Fruit fly (Drosophila melanogaster) whole organism, pupa: ENCODE results near the gene RIOK2.

Source experiments
- CG10348 ChIP-seq: fragments of 200-800 bp; sonication (Bioruptor generic); IDR thresholded peaks from 2 replicates; pipeline ENCODE4 v1.3.6; 2022; ENCODE audit warnings: missing biosample characterization, missing genetic modification characterization
- CG12605 ChIP-seq: fragments of 200-800 bp; sonication (Bioruptor generic); IDR thresholded peaks from 2 replicates; pipeline ENCODE4 v1.3.6; 2022; ENCODE audit warnings: missing biosample characterization, missing genetic modification characterization
- CG13204 ChIP-seq: fragments of 200-800 bp; sonication (Bioruptor generic); optimal IDR thresholded peaks from 2 replicates; lab custom pipeline; 2018; ENCODE audit warnings: missing biosample characterization, mild to moderate bottlenecking, missing genetic modification characterization, moderate library complexity
- CG14655 ChIP-seq: fragments of 200-800 bp; sonication (Bioruptor generic); optimal IDR thresholded peaks from 3 replicates; lab custom pipeline; 2017; ENCODE audit warnings: mild to moderate bottlenecking, missing biosample characterization, missing genetic modification reagents, missing genetic modification characterization
- CG15710 ChIP-seq: fragments of 200-800 bp; sonication (Bioruptor generic); optimal IDR thresholded peaks from 2 replicates; lab custom pipeline; 2018; ENCODE audit warnings: missing biosample characterization, mild to moderate bottlenecking, missing genetic modification characterization, moderate library complexity
- CG17806 ChIP-seq: fragments of 200-800 bp; sonication (Bioruptor generic); optimal IDR thresholded peaks from 2 replicates; lab custom pipeline; 2018; ENCODE audit warnings: missing biosample characterization, mild to moderate bottlenecking, missing genetic modification characterization, moderate library complexity
- CG32121 ChIP-seq: fragments of 200-800 bp; sonication (Bioruptor generic); IDR thresholded peaks from 2 replicates; pipeline ENCODE4 v1.3.6; 2022; ENCODE audit warnings: missing biosample characterization, missing genetic modification characterization
- CG34367 ChIP-seq: fragments of 200-800 bp; sonication (Bioruptor generic); optimal IDR thresholded peaks from 2 replicates; lab custom pipeline; 2018; ENCODE audit warnings: missing biosample characterization, mild to moderate bottlenecking, missing genetic modification characterization
- CG4496 ChIP-seq: fragments of 200-800 bp; sonication (Bioruptor generic); IDR thresholded peaks from 3 replicates; pipeline ENCODE4 v1.3.6; 2022; ENCODE audit warnings: missing biosample characterization, missing genetic modification characterization
- CG8159 ChIP-seq: fragments of 200-800 bp; sonication (Bioruptor generic); optimal IDR thresholded peaks from 3 replicates; lab custom pipeline; 2018; ENCODE audit warnings: missing biosample characterization, mild to moderate bottlenecking, missing genetic modification characterization, moderate library complexity
- CG9948 ChIP-seq: fragments of 200-800 bp; sonication (Bioruptor generic); optimal IDR thresholded peaks from 2 replicates; lab custom pipeline; 2018; ENCODE audit warnings: missing biosample characterization, mild to moderate bottlenecking, missing genetic modification characterization, moderate library complexity
- D1 ChIP-seq: fragments of 200-800 bp; sonication (Bioruptor generic); optimal IDR thresholded peaks from 2 replicates; lab custom pipeline; 2018; ENCODE audit warnings: missing biosample characterization, mild to moderate bottlenecking, missing genetic modification characterization, moderate library complexity
- EcR ChIP-seq: fragments of 200-800 bp; sonication (Bioruptor generic); optimal IDR thresholded peaks from 3 replicates; lab custom pipeline; 2019; ENCODE audit warnings: missing biosample characterization, missing genetic modification characterization, mild to moderate bottlenecking, moderate library complexity, missing genetic modification reagents
- Ets98B ChIP-seq: fragments of 200-800 bp; sonication (Bioruptor generic); IDR thresholded peaks from 2 replicates; pipeline ENCODE4 v1.3.6; 2022; ENCODE audit warnings: missing biosample characterization, missing genetic modification characterization
- Pif1A ChIP-seq: fragments of 200-800 bp; sonication (Bioruptor generic); optimal IDR thresholded peaks from 3 replicates; lab custom pipeline; 2016; ENCODE audit warnings: missing biosample characterization, missing genetic modification characterization
- Snoo ChIP-seq: fragments of 200-800 bp; sonication (Bioruptor generic); optimal IDR thresholded peaks from 3 replicates; lab custom pipeline; 2017; ENCODE audit warnings: missing biosample characterization, mild to moderate bottlenecking, missing genetic modification characterization, inconsistent platforms
- fd96Ca ChIP-seq: fragments of 200-800 bp; sonication (Bioruptor generic); IDR thresholded peaks from 3 replicates; pipeline ENCODE4 v1.3.6; 2022; ENCODE audit warnings: missing biosample characterization, missing genetic modification characterization
- gl ChIP-seq: fragments of 200-800 bp; sonication (Bioruptor generic); optimal IDR thresholded peaks from 2 replicates; lab custom pipeline; 2018; ENCODE audit warnings: missing biosample characterization, mild to moderate bottlenecking, missing genetic modification characterization
- rn ChIP-seq: fragments of 200-800 bp; sonication (Bioruptor generic); IDR thresholded peaks from 2 replicates; pipeline ENCODE4 v1.3.6; 2022; ENCODE audit warnings: missing biosample characterization, missing genetic modification characterization

RIOK2 gene

DNA sequence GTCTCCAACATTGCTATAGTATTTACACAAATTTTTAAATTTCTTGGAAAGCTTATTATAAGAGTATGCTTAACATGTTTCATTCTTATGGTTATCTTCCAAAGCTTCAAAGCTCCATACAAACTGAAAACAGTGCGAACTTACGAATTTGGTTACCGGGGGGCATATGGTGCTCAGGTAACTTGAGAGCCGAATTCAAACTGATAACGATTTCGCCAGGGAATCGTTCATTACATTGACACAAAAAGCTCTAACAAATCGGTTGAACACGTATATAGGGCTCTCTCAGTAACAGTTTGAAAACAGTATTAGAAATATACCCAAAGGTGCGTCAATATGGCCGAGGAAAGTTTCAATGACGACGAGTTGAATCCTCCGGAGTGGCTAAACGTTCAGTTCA lies 34.9 kb downstream of the RIOK2 start, which contains the start of gene CG13659:
Gene CG13659, plus strand, starts transcription at position 317 of the 400 bp plus-strand sequence.
- TF ChIP-seq Ets98B: no peak
- no peak for TF ChIP-seq CG14655 (GFP tag; lab: Kevin White, UChicago)
- no peak for TF ChIP-seq CG10348 (GFP tag; lab: Robert Waterston, UW)
- TF ChIP-seq CG9948 (tag; lab: Kevin White, UChicago): no peak
- no peak for TF ChIP-seq CG12605 (GFP tag; lab: Robert Waterston, UW)
- TF ChIP-seq rn (GFP tag; lab: Robert Waterston, UW): no peak
- no peak for TF ChIP-seq CG15710 (tag; lab: Kevin White, UChicago)
- no peak for TF ChIP-seq CG8159 (tag; lab: Kevin White, UChicago)
- TF ChIP-seq CG17806 (tag; lab: Kevin White, UChicago): no peak
- no peak for TF ChIP-seq Pif1A (GFP tag; lab: Kevin White, UChicago)
- TF ChIP-seq, all 21 proteins: peak for 0

DNA sequence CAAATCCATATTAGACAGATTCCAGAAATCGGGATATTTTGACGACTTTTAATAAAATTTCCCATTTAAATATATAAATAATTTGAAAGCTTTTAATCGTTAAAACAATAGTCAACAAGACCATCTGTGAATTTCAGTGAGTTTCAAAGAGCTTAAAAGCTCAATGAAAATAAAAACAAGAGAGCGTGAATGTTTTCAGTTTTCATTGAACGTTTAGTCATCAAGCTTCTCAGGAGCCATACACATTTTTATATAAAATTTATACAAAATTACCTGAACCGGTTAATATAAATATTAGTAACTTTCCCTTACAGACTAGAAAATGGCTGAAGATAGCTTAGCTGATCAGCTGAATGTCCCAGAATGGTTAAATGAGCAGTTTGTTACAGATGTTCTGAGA lies 36.6 kb downstream of the RIOK2 start, which contains the start of gene CG31370:
Gene CG31370, plus strand, starts transcription at position 226 of the 400 bp plus-strand sequence.
- no peak for TF ChIP-seq CG32121
- TF ChIP-seq CG15710 (tag; lab: Kevin White, UChicago): no peak
- no peak for TF ChIP-seq CG17806 (tag; lab: Kevin White, UChicago)
- TF ChIP-seq, all 21 proteins: peak for 0

DNA sequence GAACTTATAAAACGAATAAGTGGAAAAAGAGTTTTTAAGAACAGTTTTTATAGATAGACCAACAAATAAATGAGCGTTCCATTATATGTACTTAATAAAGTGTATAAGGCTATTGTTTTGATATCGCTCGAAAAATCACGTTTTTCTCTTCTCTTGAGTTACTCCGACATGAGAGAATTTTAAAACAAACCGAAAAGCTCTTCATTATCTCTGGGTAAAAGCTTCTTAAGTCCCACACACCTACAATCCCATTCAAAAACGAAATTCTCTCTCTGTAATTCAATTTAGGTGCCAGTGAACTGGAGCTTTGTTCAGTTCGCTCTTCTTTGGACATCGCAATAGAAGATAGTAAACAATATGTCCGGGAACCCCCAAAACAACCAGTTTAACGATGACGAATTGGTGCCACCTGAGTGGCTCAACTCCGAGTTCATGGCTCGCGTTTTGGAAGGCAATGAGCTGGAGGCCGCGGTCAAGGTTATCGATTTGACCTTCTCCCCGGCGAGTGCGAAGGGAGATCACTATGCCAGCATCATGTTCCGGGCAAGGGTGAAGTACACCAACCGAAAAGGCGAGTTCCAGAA lies 38.3 kb downstream of the RIOK2 start, which contains the start of gene CG31436:
Gene CG31436, plus strand, starts transcription at position 281 of the 584 bp plus-strand sequence.
- TF ChIP-seq CG32121: no peak
- no peak for TF ChIP-seq rn (GFP tag; lab: Robert Waterston, UW)
- TF ChIP-seq EcR (GFP tag; lab: Kevin White, UChicago): peak; percentile 74

- TF ChIP-seq Snoo (tag; lab: Kevin White, UChicago) (no peak), fd96Ca (GFP tag; lab: Robert Waterston, UW) (no peak), CG10348 (GFP tag; lab: Robert Waterston, UW) (no peak), CG32121 (no peak), CG15710 (tag; lab: Kevin White, UChicago) (no peak)
- TF ChIP-seq, all 21 proteins: peak for 0
These were observed 40.3 kb downstream of the RIOK2 start for dm6 chr3R:25305822-25306544.

DNA sequence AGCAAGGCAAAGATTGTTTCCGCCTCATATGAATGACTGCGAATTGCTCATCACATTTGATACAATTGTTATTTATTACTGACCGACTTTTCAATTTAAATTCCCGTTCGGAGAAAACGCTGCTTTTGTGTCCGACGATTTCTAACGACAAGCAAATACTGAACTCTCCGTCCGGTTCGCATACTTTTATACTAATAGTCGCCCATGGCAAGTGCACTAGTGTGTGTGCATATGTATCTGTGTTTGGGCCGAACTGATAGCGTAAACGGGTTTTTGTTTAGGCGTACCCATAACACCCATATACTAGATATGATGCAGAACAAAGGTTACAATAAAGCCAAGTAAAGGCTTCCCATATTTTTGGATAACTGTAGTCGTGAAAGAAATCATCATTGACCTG lies 42.6 kb downstream of the RIOK2 start, which contains the start of gene CG10550:
Gene CG10550, minus strand, starts transcription at position 164 of the 400 bp plus-strand sequence.
- TF ChIP-seq CG10348 (GFP tag; lab: Robert Waterston, UW) (no peak), D1 (tag; lab: Kevin White, UChicago) (no peak), CG8159 (tag; lab: Kevin White, UChicago) (no peak), Pif1A (GFP tag; lab: Kevin White, UChicago) (no peak), CG4496 (no peak), CG32121 (no peak), CG13204 (GFP tag; lab: Kevin White, UChicago) (no peak), EcR (GFP tag; lab: Kevin White, UChicago) (no peak), CG34367 (tag; lab: Kevin White, UChicago) (no peak), gl (no peak), CG9948 (tag; lab: Kevin White, UChicago) (no peak), rn (GFP tag; lab: Robert Waterston, UW) (no peak), CG15710 (tag; lab: Kevin White, UChicago) (no peak)

- TF ChIP-seq CG8159 (tag; lab: Kevin White, UChicago) (no peak), CG10348 (GFP tag; lab: Robert Waterston, UW) (no peak), CG12605 (GFP tag; lab: Robert Waterston, UW) (no peak)
These were observed 43.5 kb downstream of the RIOK2 start for dm6 chr3R:25309175-25309574.

DNA sequence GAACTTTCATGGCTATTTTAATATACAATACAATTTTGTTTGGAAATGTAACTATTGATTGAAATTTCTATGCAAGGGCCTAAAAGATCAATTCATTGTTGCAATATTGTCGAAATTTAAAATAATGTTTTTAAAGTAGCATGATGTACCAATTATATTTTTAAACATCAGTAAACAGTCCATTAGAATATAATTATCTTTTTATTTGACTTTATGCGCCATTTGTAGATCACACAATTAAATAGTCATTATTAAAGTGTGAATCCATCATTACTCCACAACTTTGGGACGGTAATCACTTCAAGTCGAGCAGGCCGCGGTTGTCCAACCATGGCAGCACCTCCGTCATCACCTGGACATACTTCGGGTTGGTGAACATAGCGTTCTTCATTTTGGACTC lies 45.2 kb downstream of the RIOK2 start, which contains the start of gene CG31099:
Gene CG31099, minus strand, starts transcription at position 101 of the 400 bp plus-strand sequence.
- TF ChIP-seq D1 (tag; lab: Kevin White, UChicago): no peak
- TF ChIP-seq CG12605 (GFP tag; lab: Robert Waterston, UW): no peak
- no peak for TF ChIP-seq Snoo (tag; lab: Kevin White, UChicago)
- no peak for TF ChIP-seq CG8159 (tag; lab: Kevin White, UChicago)
- no peak for TF ChIP-seq CG9948 (tag; lab: Kevin White, UChicago)
- TF ChIP-seq CG17806 (tag; lab: Kevin White, UChicago): no peak
- TF ChIP-seq, all 21 proteins: peak for 0
